Fruit fly (Drosophila melanogaster) whole organism, embryonic: Measurements from ENCODE around the gene Fancl.

ENCODE experiments used
- Atf6 ChIP-seq: fragments of 200-800 bp; sonication (Bioruptor generic); IDR thresholded peaks from 2 replicates; pipeline ENCODE4 v1.3.6; 2022; ENCODE audit warnings: missing biosample characterization, missing genetic modification characterization
- CG10274 ChIP-seq: fragments of 200-800 bp; sonication (Bioruptor generic); optimal IDR thresholded peaks from 3 replicates; lab custom pipeline; 2017; ENCODE audit warnings: missing biosample characterization, mild to moderate bottlenecking, missing genetic modification characterization
- CG10543 ChIP-seq: fragments of 200-800 bp; sonication (Bioruptor generic); optimal IDR thresholded peaks from 3 replicates; lab custom pipeline; 2017; ENCODE audit warnings: missing biosample characterization, mild to moderate bottlenecking, missing genetic modification characterization, moderate library complexity
- CG11247 ChIP-seq: fragments of 200-800 bp; sonication (Bioruptor generic); IDR thresholded peaks from 2 replicates; pipeline ENCODE4 v1.3.6; 2022; ENCODE audit warnings: missing biosample characterization, missing genetic modification characterization
- CG13296 ChIP-seq: fragments of 200-800 bp; sonication (Bioruptor generic); optimal IDR thresholded peaks from 3 replicates; lab custom pipeline; 2018; ENCODE audit warnings: missing biosample characterization, mild to moderate bottlenecking, missing genetic modification characterization
- CG14667 ChIP-seq: fragments of 200-800 bp; sonication (Bioruptor generic); IDR thresholded peaks from 2 replicates; pipeline ENCODE4 v1.3.6; 2022; ENCODE audit warnings: missing biosample characterization, missing genetic modification characterization
- CG14710 ChIP-seq: fragments of 200-800 bp; sonication (Bioruptor generic); optimal IDR thresholded peaks from 3 replicates; lab custom pipeline; 2019; ENCODE audit warnings: missing biosample characterization, mild to moderate bottlenecking, missing genetic modification characterization, moderate library complexity
- CG15269 ChIP-seq: fragments of 200-800 bp; sonication (Bioruptor generic); optimal IDR thresholded peaks from 2 replicates; lab custom pipeline; 2018; ENCODE audit warnings: missing biosample characterization, mild to moderate bottlenecking, missing genetic modification characterization, moderate library complexity
- CG17359 ChIP-seq: fragments of 200-800 bp; sonication (Bioruptor generic); optimal IDR thresholded peaks from 3 replicates; lab custom pipeline; 2018; ENCODE audit warnings: missing biosample characterization, mild to moderate bottlenecking, missing genetic modification characterization, moderate library complexity
- CG17385 ChIP-seq: fragments of 200-800 bp; sonication (Bioruptor generic); optimal IDR thresholded peaks from 3 replicates; lab custom pipeline; 2018; ENCODE audit warnings: missing biosample characterization, mild to moderate bottlenecking, missing genetic modification characterization
- CG17568 ChIP-seq: fragments of 200-800 bp; sonication (Bioruptor generic); optimal IDR thresholded peaks from 2 replicates; lab custom pipeline; 2018; ENCODE audit warnings: missing biosample characterization, mild to moderate bottlenecking, missing genetic modification characterization, moderate library complexity
- CG2678 ChIP-seq: fragments of 200-800 bp; sonication (Bioruptor generic); optimal IDR thresholded peaks from 3 replicates; lab custom pipeline; 2019; ENCODE audit warnings: missing biosample characterization, mild to moderate bottlenecking, missing genetic modification characterization, moderate library complexity
- CG2889 ChIP-seq: fragments of 200-800 bp; sonication (Bioruptor generic); IDR thresholded peaks from 3 replicates; pipeline ENCODE4 v1.3.6; 2022; ENCODE audit warnings: missing biosample characterization, missing genetic modification characterization
- CG32772 ChIP-seq: fragments of 200-800 bp; sonication (Bioruptor generic); IDR thresholded peaks from 2 replicates; pipeline ENCODE4 v1.3.6; 2022; ENCODE audit warnings: missing biosample characterization, missing genetic modification characterization
- CG3847 ChIP-seq: fragments of 200-800 bp; sonication (Bioruptor generic); IDR thresholded peaks from 2 replicates; pipeline ENCODE4 v1.3.6; 2022; ENCODE audit warnings: missing biosample characterization, missing genetic modification characterization
- CG8359 ChIP-seq: fragments of 200-800 bp; sonication (Bioruptor generic); optimal IDR thresholded peaks from 2 replicates; lab custom pipeline; 2017; ENCODE audit warnings: missing biosample characterization, mild to moderate bottlenecking, missing genetic modification characterization, borderline replicate concordance
- CG8478 ChIP-seq: fragments of >200 bp; optimal IDR thresholded peaks from 2 replicates; lab custom pipeline; 2018
- CG9437 ChIP-seq: fragments of 200-800 bp; sonication (Bioruptor generic); optimal IDR thresholded peaks from 2 replicates; lab custom pipeline; 2018; ENCODE audit warnings: missing biosample characterization, mild to moderate bottlenecking, missing genetic modification characterization
- Deaf1 ChIP-seq: fragments of 200-800 bp; optimal IDR thresholded peaks from 3 replicates; lab custom pipeline; 2019; ENCODE audit warnings: missing biosample characterization, mild to moderate bottlenecking, missing genetic modification characterization, moderate library complexity
- Doc3 ChIP-seq: fragments of 200-800 bp; sonication (Bioruptor generic); IDR thresholded peaks from 3 replicates; pipeline ENCODE4 v1.3.6; 2022; ENCODE audit warnings: missing biosample characterization, missing genetic modification characterization; ENCODE audit not compliant: partially characterized antibody
- Eip74EF ChIP-seq, 2 experiments: fragments of 200-800 bp in 1 of 2; fragments of >200 bp in 1 of 2; sonication (Bioruptor generic) in 1 of 2; optimal IDR thresholded peaks; 2 replicates each; lab custom pipeline; 2017 to 2019; ENCODE audit warnings: missing biosample characterization in 2 of 2, missing genetic modification characterization in 2 of 2, mild to moderate bottlenecking in 1 of 2, moderate library complexity in 1 of 2
- Ets65A ChIP-seq: fragments of 200-800 bp; sonication (Bioruptor generic); peaks from one replicate; lab custom pipeline; 2016; ENCODE audit warnings: missing biosample characterization, missing genetic modification characterization
- Gsc ChIP-seq: fragments of 200-800 bp; sonication (Bioruptor generic); IDR thresholded peaks from 2 replicates; pipeline ENCODE4 v1.3.6; 2022; ENCODE audit warnings: missing biosample characterization, missing genetic modification characterization
- H2.0 ChIP-seq: fragments of 200-800 bp; sonication (Bioruptor generic); IDR thresholded peaks from 2 replicates; pipeline ENCODE4 v1.3.6; 2022; ENCODE audit warnings: missing biosample characterization, missing genetic modification characterization
- HmgD ChIP-seq: fragments of 200-800 bp; sonication (Bioruptor generic); optimal IDR thresholded peaks from 3 replicates; lab custom pipeline; 2016; ENCODE audit warnings: missing biosample characterization, missing genetic modification characterization
- MBD-R2 ChIP-seq: fragments of 200-800 bp; sonication (Bioruptor generic); IDR thresholded peaks from 2 replicates; pipeline ENCODE4 v1.3.6; 2022; ENCODE audit warnings: missing biosample characterization, missing genetic modification characterization
- MTF-1 ChIP-seq: fragments of 200-800 bp; sonication (Bioruptor generic); optimal IDR thresholded peaks from 2 replicates; lab custom pipeline; 2018; ENCODE audit warnings: missing biosample characterization, mild to moderate bottlenecking, missing genetic modification characterization, borderline replicate concordance
- Mrtf ChIP-seq: fragments of 200-800 bp; sonication (Bioruptor generic); IDR thresholded peaks from 3 replicates; pipeline ENCODE4 v1.3.6; 2022; ENCODE audit warnings: missing biosample characterization, missing genetic modification characterization
- NC2β ChIP-seq: fragments of 200-800 bp; sonication (Bioruptor generic); optimal IDR thresholded peaks from 2 replicates; lab custom pipeline; 2016; ENCODE audit warnings: missing biosample characterization, missing genetic modification characterization
- Pdp1 ChIP-seq, 2 experiments: fragments of 200-800 bp; sonication (Bioruptor generic); optimal IDR thresholded peaks; 3 replicates each; lab custom pipeline; 2016; ENCODE audit warnings: missing biosample characterization in 2 of 2, missing genetic modification characterization in 2 of 2, mild to moderate bottlenecking in 1 of 2, moderate library complexity in 1 of 2
- Trl ChIP-seq, 3 experiments: fragments of >200 bp in 2 of 3; fragments of 200-800 bp in 1 of 3; sonication (Bioruptor generic) in 1 of 3; optimal IDR thresholded peaks; 2 replicates in 1 of 3; 3 replicates in 2 of 3; lab custom pipeline; 2016 to 2017; ENCODE audit warnings: missing biosample characterization in 1 of 3, missing genetic modification characterization in 1 of 3
- ato ChIP-seq: fragments of 200-800 bp; sonication (Bioruptor generic); IDR thresholded peaks from 2 replicates; pipeline ENCODE4 v1.3.6; 2022; ENCODE audit warnings: missing biosample characterization, missing genetic modification characterization; ENCODE audit not compliant: partially characterized antibody
- bowl ChIP-seq: fragments of 200-800 bp; sonication (Bioruptor generic); IDR thresholded peaks from 2 replicates; pipeline ENCODE4 v1.3.6; 2022; ENCODE audit warnings: missing biosample characterization, missing genetic modification characterization
- croc ChIP-seq: fragments of 200-800 bp; sonication (Bioruptor generic); conservative IDR thresholded peaks from 3 replicates; pipeline ENCODE4 v1.3.6; 2022; ENCODE audit warnings: missing biosample characterization, missing genetic modification characterization
- crol ChIP-seq: fragments of 200-800 bp; sonication (Bioruptor generic); IDR thresholded peaks from 2 replicates; pipeline ENCODE4 v1.3.6; 2022; ENCODE audit warnings: missing biosample characterization, missing genetic modification characterization
- dysf ChIP-seq: fragments of 200-800 bp; sonication (Bioruptor generic); IDR thresholded peaks from 3 replicates; pipeline ENCODE4 v1.3.6; 2022; ENCODE audit warnings: missing biosample characterization, missing genetic modification characterization
- ken ChIP-seq: fragments of 200-800 bp; sonication (Bioruptor generic); IDR thresholded peaks from 3 replicates; pipeline ENCODE4 v1.3.6; 2022; ENCODE audit warnings: missing biosample characterization, missing genetic modification characterization
- lab ChIP-seq: fragments of 200-800 bp; sonication (Bioruptor generic); optimal IDR thresholded peaks from 3 replicates; lab custom pipeline; 2017; ENCODE audit warnings: missing biosample characterization, missing genetic modification characterization, mild to moderate bottlenecking, moderate library complexity, missing genetic modification reagents
- nau ChIP-seq: fragments of 200-800 bp; sonication (Bioruptor generic); optimal IDR thresholded peaks from 3 replicates; lab custom pipeline; 2017; ENCODE audit warnings: missing biosample characterization, mild to moderate bottlenecking, missing genetic modification characterization, missing genetic modification reagents
- pho ChIP-seq: fragments of 200-800 bp; sonication (Bioruptor generic); optimal IDR thresholded peaks from 2 replicates; lab custom pipeline; 2016; ENCODE audit warnings: missing biosample characterization, missing genetic modification characterization
- pnt ChIP-seq: fragments of 200-800 bp; sonication (Bioruptor generic); optimal IDR thresholded peaks from 3 replicates; lab custom pipeline; 2016; ENCODE audit warnings: missing biosample characterization, missing genetic modification characterization
- pum ChIP-seq: fragments of 200-800 bp; sonication (Bioruptor generic); optimal IDR thresholded peaks from 2 replicates; lab custom pipeline; 2016; ENCODE audit warnings: missing biosample characterization, missing genetic modification characterization
- so ChIP-seq: fragments of 200-800 bp; sonication (Bioruptor generic); IDR thresholded peaks from 3 replicates; pipeline ENCODE4 v1.3.6; 2022; ENCODE audit warnings: missing biosample characterization, missing genetic modification characterization
- tin ChIP-seq: fragments of 200-800 bp; sonication (Bioruptor generic); optimal IDR thresholded peaks from 3 replicates; lab custom pipeline; 2016; ENCODE audit warnings: missing biosample characterization, missing genetic modification characterization
- vnd ChIP-seq: fragments of 200-800 bp; sonication (Bioruptor generic); IDR thresholded peaks from 3 replicates; pipeline ENCODE4 v1.3.6; 2022; ENCODE audit warnings: missing biosample characterization, missing genetic modification characterization; ENCODE audit not compliant: partially characterized antibody
- vvl ChIP-seq: fragments of 200-800 bp; sonication (Bioruptor generic); IDR thresholded peaks from 2 replicates; pipeline ENCODE4 v1.3.6; 2022; ENCODE audit warnings: missing biosample characterization, missing genetic modification characterization
- zfh1 ChIP-seq: fragments of 200-800 bp; sonication (Bioruptor generic); IDR thresholded peaks from 3 replicates; pipeline ENCODE4 v1.3.6; 2022; ENCODE audit warnings: missing biosample characterization, missing genetic modification characterization

Fancl gene

DNA sequence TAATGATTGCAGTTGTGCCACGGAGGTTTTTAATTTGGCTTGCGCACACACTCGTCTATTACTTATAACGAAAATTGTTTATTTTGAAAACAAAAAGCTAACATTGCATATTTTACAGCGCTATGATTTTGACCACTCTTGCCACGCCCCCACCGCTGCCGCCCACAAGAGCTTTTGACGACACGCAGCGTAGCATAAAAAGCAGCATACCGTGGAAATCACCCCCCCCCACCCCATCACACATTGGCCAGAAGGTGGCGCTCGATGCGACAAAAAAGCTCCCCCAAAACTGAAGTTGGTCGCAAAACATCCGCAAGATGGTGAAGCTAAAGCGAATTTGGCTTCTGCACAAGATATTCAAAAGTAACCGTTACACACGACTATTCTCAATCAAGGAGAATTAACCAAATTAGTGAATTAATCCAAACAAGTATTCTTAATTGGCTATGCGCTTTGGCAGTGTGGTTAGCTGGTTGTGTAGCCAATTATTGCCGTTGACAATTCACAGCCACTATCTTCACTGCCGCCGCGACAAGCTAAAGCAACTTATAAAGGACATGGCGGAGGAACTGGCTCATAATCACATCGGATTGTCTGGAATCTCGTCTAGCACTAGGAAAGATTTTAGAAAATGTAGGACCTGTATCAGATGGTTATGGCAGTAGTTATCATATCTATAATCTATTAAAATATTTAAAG lies 48.0 kb upstream of the Fancl start (continued):
- TF ChIP-seq ato (0 out of 2 replicates have a peak, but pooled peaks have one; percentile 38), MTF-1 (GFP tag; lab: Kevin White, UChicago) (peak; percentile 17), ken (GFP tag; lab: Robert Waterston, UW) (0 out of 3 replicates have a peak, but pooled peaks have one; percentile 19), CG14710 (no peak), CG11247 (GFP tag; lab: Robert Waterston, UW) (peak; percentile 64), lab (GFP tag; lab: Kevin White, UChicago) (peak; percentile 70), dysf (GFP tag; lab: Robert Waterston, UW) (peak; percentile 45; the same call in 1 of the 3 replicates), zfh1 (GFP tag; lab: Robert Waterston, UW) (0 out of 3 replicates have a peak, but pooled peaks have one; percentile 55), CG3847 (GFP tag; lab: Robert Waterston, UW) (0 out of 2 replicates have a peak, but pooled peaks have one; percentile 35), Deaf1 (no peak), tin (GFP tag; lab: Kevin White, UChicago) (peak; percentile 52), Mrtf (GFP tag; lab: Robert Waterston, UW) (peak; percentile 60; the same call in 1 of the 3 replicates), CG8478 (lab: Kevin White, UChicago) (no peak), Ets65A (GFP tag; lab: Kevin White, UChicago) (peak; percentile 93), nau (GFP tag; lab: Kevin White, UChicago) (peak; percentile 18), Trl (optimal IDR thresholded peaks at IDR 0.05; lab: Kevin White, UChicago) (no peak), Trl (GFP tag; optimal IDR thresholded peaks at IDR 0.05; lab: Kevin White, UChicago) (peak; percentile 52), HmgD (GFP tag; lab: Kevin White, UChicago) (peak; percentile 27), H2.0 (GFP tag; lab: Robert Waterston, UW) (0 out of 2 replicates have a peak, but pooled peaks have one; percentile 17), vvl (GFP tag; lab: Robert Waterston, UW) (peak; percentile 78), CG14667 (GFP tag; lab: Robert Waterston, UW) (no peak), CG15269 (tag; lab: Kevin White, UChicago) (peak; percentile 43), pum (GFP tag; lab: Kevin White, UChicago) (no peak), bowl (GFP tag; lab: Robert Waterston, UW) (0 out of 2 replicates have a peak, but pooled peaks have one; percentile 58), vnd (GFP tag; lab: Robert Waterston, UW) (no peak)
- TF ChIP-seq, all 482 proteins: peak for 170

DNA sequence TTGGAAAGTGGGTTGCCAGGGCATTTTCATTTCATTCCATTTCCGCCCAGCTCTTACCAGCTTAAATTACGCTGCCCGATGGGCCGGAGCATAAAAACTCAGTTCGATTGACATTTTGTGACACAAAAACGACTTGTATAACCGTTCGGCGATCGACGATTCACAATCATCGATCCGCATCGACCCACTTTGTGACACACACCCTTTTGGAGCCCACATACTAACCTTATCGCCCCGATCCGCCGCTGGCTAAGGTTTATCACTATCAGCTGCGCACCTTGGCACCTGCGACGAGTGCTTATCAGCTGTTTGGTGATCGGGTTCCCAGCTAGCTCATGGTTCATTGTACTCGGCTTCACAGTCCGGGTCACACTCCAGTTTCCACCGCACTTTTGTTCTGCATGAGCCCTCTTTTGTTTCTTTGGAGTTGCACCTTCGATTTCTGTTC lies 46.8 kb upstream of the Fancl start:
- TF ChIP-seq NC2β (GFP tag; lab: Kevin White, UChicago) (no peak), pho (GFP tag; lab: Kevin White, UChicago) (no peak), Pdp1 (GFP tag; optimal IDR thresholded peaks at IDR 0.05; lab: Kevin White, UChicago) (peak in 1 of 2 experiments; percentile 98), MTF-1 (GFP tag; lab: Kevin White, UChicago) (no peak), CG32772 (GFP tag; lab: Robert Waterston, UW) (no peak), Atf6 (GFP tag; lab: Robert Waterston, UW) (no peak), so (GFP tag; lab: Robert Waterston, UW) (0 out of 3 replicates have a peak, but pooled peaks have one; percentile 17), CG9437 (GFP tag; lab: Kevin White, UChicago) (no peak), Eip74EF (GFP tag; optimal IDR thresholded peaks at IDR 0.05; lab: Kevin White, UChicago) (peak in 1 of 2 experiments; percentile 58), CG17568 (no peak), croc (GFP tag; lab: Robert Waterston, UW) (no peak), CG13296 (peak; percentile 34), CG17359 (tag; lab: Kevin White, UChicago) (no peak), MBD-R2 (GFP tag; lab: Robert Waterston, UW) (peak; percentile 17; the same call in 1 of the 2 replicates), bowl (GFP tag; lab: Robert Waterston, UW) (no peak), pnt (GFP tag; lab: Kevin White, UChicago) (no peak), Doc3 (no peak), CG8359 (GFP tag; lab: Kevin White, UChicago) (no peak), CG10274 (no peak), CG2889 (no peak), CG2678 (tag; lab: Kevin White, UChicago) (peak; percentile 25), CG10543 (GFP tag; lab: Kevin White, UChicago) (peak; percentile 91), CG17385 (GFP tag; lab: Kevin White, UChicago) (no peak), crol (GFP tag; lab: Robert Waterston, UW) (peak; percentile 37; the same call in 1 of the 2 replicates), Gsc (GFP tag; lab: Robert Waterston, UW) (no peak)
